Fruit fly (Drosophila melanogaster) whole organism, embryonic: ENCODE data around the gene sun.

Experiments
- ATbp ChIP-seq: fragments of 200-800 bp; sonication (Bioruptor generic); optimal IDR thresholded peaks from 2 replicates; lab custom pipeline; 2017; ENCODE audit warnings: missing biosample characterization, mild to moderate bottlenecking, missing genetic modification characterization, missing genetic modification reagents
- Atf6 ChIP-seq: fragments of 200-800 bp; sonication (Bioruptor generic); IDR thresholded peaks from 2 replicates; pipeline ENCODE4 v1.3.6; 2022; ENCODE audit warnings: missing biosample characterization, missing genetic modification characterization
- B-H2 ChIP-seq: fragments of 200-800 bp; sonication (Bioruptor generic); optimal IDR thresholded peaks from 2 replicates; lab custom pipeline; 2018; ENCODE audit warnings: missing biosample characterization, mild to moderate bottlenecking, missing genetic modification characterization
- Bgb ChIP-seq: fragments of 200-800 bp; sonication (Bioruptor generic); IDR thresholded peaks from 2 replicates; pipeline ENCODE4 v1.3.6; 2022; ENCODE audit warnings: missing biosample characterization, missing genetic modification characterization; ENCODE audit not compliant: partially characterized antibody
- CG1024 ChIP-seq: fragments of 200-800 bp; sonication (Bioruptor generic); IDR thresholded peaks from 2 replicates; pipeline ENCODE4 v1.3.6; 2022; ENCODE audit warnings: missing biosample characterization, missing genetic modification characterization
- CG11456 ChIP-seq: fragments of 200-800 bp; sonication (Bioruptor generic); IDR thresholded peaks from 3 replicates; pipeline ENCODE4 v1.3.6; 2022; ENCODE audit warnings: missing biosample characterization, missing genetic modification characterization
- CG12942 ChIP-seq: fragments of 200-800 bp; sonication (Bioruptor generic); optimal IDR thresholded peaks from 3 replicates; lab custom pipeline; 2016; ENCODE audit warnings: missing biosample characterization, missing genetic modification characterization
- CG13123 ChIP-seq: fragments of 200-800 bp; sonication (Bioruptor generic); optimal IDR thresholded peaks from 2 replicates; lab custom pipeline; 2016; ENCODE audit warnings: missing biosample characterization, missing genetic modification characterization
- CG13424 ChIP-seq: fragments of 200-800 bp; sonication (Bioruptor generic); optimal IDR thresholded peaks from 2 replicates; lab custom pipeline; 2019; ENCODE audit warnings: missing biosample characterization, mild to moderate bottlenecking, missing genetic modification characterization, moderate library complexity
- CG14050 ChIP-seq: fragments of 200-800 bp; sonication (Bioruptor generic); IDR thresholded peaks from 3 replicates; pipeline ENCODE4 v1.3.6; 2022; ENCODE audit warnings: missing biosample characterization, missing genetic modification characterization
- CG15696 ChIP-seq: fragments of 200-800 bp; sonication (Bioruptor generic); optimal IDR thresholded peaks from 2 replicates; lab custom pipeline; 2019; ENCODE audit warnings: missing biosample characterization, mild to moderate bottlenecking, missing genetic modification characterization, moderate library complexity
- CG32767 ChIP-seq: fragments of 200-800 bp; sonication (Bioruptor generic); IDR thresholded peaks from 2 replicates; pipeline ENCODE4 v1.3.6; 2022; ENCODE audit warnings: missing biosample characterization, missing genetic modification characterization
- CG33557 ChIP-seq: fragments of 200-800 bp; sonication (Bioruptor generic); optimal IDR thresholded peaks from 2 replicates; lab custom pipeline; 2019; ENCODE audit warnings: missing biosample characterization, mild to moderate bottlenecking, missing genetic modification characterization, moderate library complexity
- CG3838 ChIP-seq: fragments of 200-800 bp; sonication (Bioruptor generic); optimal IDR thresholded peaks from 3 replicates; lab custom pipeline; 2016; ENCODE audit warnings: missing biosample characterization, missing genetic modification characterization
- CG3995 ChIP-seq: fragments of 200-800 bp; sonication (Bioruptor generic); optimal IDR thresholded peaks from 3 replicates; lab custom pipeline; 2016; ENCODE audit warnings: missing biosample characterization, missing genetic modification characterization
- CG4854 ChIP-seq: fragments of 200-800 bp; sonication (Bioruptor generic); optimal IDR thresholded peaks from 2 replicates; lab custom pipeline; 2016; ENCODE audit warnings: missing biosample characterization, missing genetic modification characterization, inconsistent platforms
- CG5245 ChIP-seq: fragments of 200-800 bp; sonication (Bioruptor generic); optimal IDR thresholded peaks from 3 replicates; lab custom pipeline; 2016; ENCODE audit warnings: missing biosample characterization, missing genetic modification characterization
- CG6272 ChIP-seq: fragments of 200-800 bp; sonication (Bioruptor generic); IDR thresholded peaks from 2 replicates; pipeline ENCODE4 v1.3.6; 2022; ENCODE audit warnings: missing biosample characterization, missing genetic modification characterization
- CG7928 ChIP-seq: fragments of 200-800 bp; sonication (Bioruptor generic); optimal IDR thresholded peaks from 2 replicates; lab custom pipeline; 2017; ENCODE audit warnings: missing biosample characterization, mild to moderate bottlenecking, missing genetic modification characterization
- CG8924 ChIP-seq: fragments of 200-800 bp; optimal IDR thresholded peaks from 3 replicates; lab custom pipeline; 2019; ENCODE audit warnings: missing biosample characterization, mild to moderate bottlenecking, missing genetic modification characterization, moderate library complexity
- CHES-1-like ChIP-seq: fragments of 200-800 bp; sonication (Bioruptor generic); optimal IDR thresholded peaks from 2 replicates; lab custom pipeline; 2016; ENCODE audit warnings: missing biosample characterization, missing genetic modification characterization
- D ChIP-seq, 2 experiments: fragments of 200-800 bp in 1 of 2; fragments of >200 bp in 1 of 2; sonication (Bioruptor generic) in 1 of 2; optimal IDR thresholded peaks; 2 replicates in 1 of 2; 3 replicates in 1 of 2; lab custom pipeline; 2017; ENCODE audit warnings: mild to moderate bottlenecking in 1 of 2, missing biosample characterization in 1 of 2, missing genetic modification characterization in 1 of 2, missing genetic modification reagents in 1 of 2
- Doc2 ChIP-seq: fragments of 200-800 bp; sonication (Bioruptor generic); IDR thresholded peaks from 2 replicates; pipeline ENCODE4 v1.3.6; 2022; ENCODE audit warnings: missing biosample characterization, missing genetic modification characterization
- Dref ChIP-seq: fragments of 200-800 bp; sonication (Bioruptor generic); IDR thresholded peaks from 2 replicates; pipeline ENCODE4 v1.3.6; 2022; ENCODE audit warnings: missing biosample characterization, missing genetic modification characterization
- E2f2 ChIP-seq: fragments of 200-800 bp; sonication (Bioruptor generic); IDR thresholded peaks from 2 replicates; pipeline ENCODE4 v1.3.6; 2022; ENCODE audit warnings: missing biosample characterization, missing genetic modification characterization
- ERR ChIP-seq: fragments of 200-800 bp; sonication (Bioruptor generic); optimal IDR thresholded peaks from 2 replicates; lab custom pipeline; 2016; ENCODE audit warnings: missing biosample characterization, missing genetic modification characterization
- Elba2 ChIP-seq: fragments of 200-800 bp; sonication (Bioruptor generic); optimal IDR thresholded peaks from 3 replicates; lab custom pipeline; 2016; ENCODE audit warnings: missing biosample characterization, missing genetic modification characterization
- HHEX ChIP-seq: fragments of 200-800 bp; sonication (Bioruptor generic); optimal IDR thresholded peaks from 3 replicates; lab custom pipeline; 2017; ENCODE audit warnings: missing biosample characterization, mild to moderate bottlenecking, missing genetic modification characterization, missing genetic modification reagents
- Lim3 ChIP-seq: fragments of 200-800 bp; sonication (Bioruptor generic); IDR thresholded peaks from 2 replicates; pipeline ENCODE4 v1.3.6; 2022; ENCODE audit warnings: missing biosample characterization, missing genetic modification characterization
- Meics ChIP-seq: fragments of 200-800 bp; sonication (Bioruptor generic); optimal IDR thresholded peaks from 2 replicates; lab custom pipeline; 2017; ENCODE audit warnings: missing biosample characterization, mild to moderate bottlenecking, missing genetic modification characterization
- Nf-YC ChIP-seq: fragments of 200-800 bp; optimal IDR thresholded peaks from 3 replicates; lab custom pipeline; 2019; ENCODE audit warnings: missing biosample characterization, mild to moderate bottlenecking, missing genetic modification characterization, moderate library complexity
- Side ChIP-seq: fragments of 200-800 bp; sonication (Bioruptor generic); optimal IDR thresholded peaks from 2 replicates; lab custom pipeline; 2016; ENCODE audit warnings: missing biosample characterization, missing genetic modification characterization
- bab2 ChIP-seq: fragments of 200-800 bp; sonication (Bioruptor generic); optimal IDR thresholded peaks from 2 replicates; lab custom pipeline; 2016; ENCODE audit warnings: missing biosample characterization, missing genetic modification characterization
- chm ChIP-seq: fragments of 200-800 bp; sonication (Bioruptor generic); IDR thresholded peaks from 2 replicates; pipeline ENCODE4 v1.3.6; 2022; ENCODE audit warnings: missing biosample characterization, missing genetic modification characterization
- corto ChIP-seq: fragments of 200-800 bp; sonication (Bioruptor generic); optimal IDR thresholded peaks from 2 replicates; lab custom pipeline; 2016; ENCODE audit warnings: missing biosample characterization, mild to moderate bottlenecking, missing genetic modification characterization, moderate library complexity
- eyg ChIP-seq: fragments of 200-800 bp; sonication (Bioruptor generic); optimal IDR thresholded peaks from 3 replicates; lab custom pipeline; 2016; ENCODE audit warnings: missing biosample characterization, missing genetic modification characterization
- fd3F ChIP-seq: fragments of 200-800 bp; sonication (Bioruptor generic); optimal IDR thresholded peaks from 2 replicates; lab custom pipeline; 2018; ENCODE audit warnings: missing biosample characterization, mild to moderate bottlenecking, missing genetic modification characterization, moderate library complexity
- gsb ChIP-seq: fragments of 200-800 bp; sonication (Bioruptor generic); IDR thresholded peaks from 2 replicates; pipeline ENCODE4 v1.3.6; 2022; ENCODE audit warnings: missing biosample characterization, missing genetic modification characterization
- klu ChIP-seq: fragments of 200-800 bp; sonication (Bioruptor generic); IDR thresholded peaks from 2 replicates; pipeline ENCODE4 v1.3.6; 2022; ENCODE audit warnings: missing biosample characterization, missing genetic modification characterization
- kni ChIP-seq: fragments of 200-800 bp; sonication (Bioruptor generic); optimal IDR thresholded peaks from 3 replicates; lab custom pipeline; 2017; ENCODE audit warnings: mild to moderate bottlenecking, missing biosample characterization, missing genetic modification reagents, missing genetic modification characterization
- lov ChIP-seq, 2 experiments: fragments of 200-800 bp in 1 of 2; fragments of >200 bp in 1 of 2; sonication (Bioruptor generic) in 1 of 2; IDR thresholded peaks in 1 of 2; optimal IDR thresholded peaks in 1 of 2; 2 replicates in 1 of 2; 3 replicates in 1 of 2; pipeline versions ENCODE4 v1.3.6 to Lab custom; 2017 to 2022; ENCODE audit warnings: missing biosample characterization in 1 of 2, missing genetic modification characterization in 1 of 2
- luna ChIP-seq: fragments of 200-800 bp; sonication (Bioruptor generic); optimal IDR thresholded peaks from 2 replicates; lab custom pipeline; 2016; ENCODE audit warnings: missing biosample characterization, missing genetic modification characterization
- mam ChIP-seq: fragments of 200-800 bp; sonication (Bioruptor generic); optimal IDR thresholded peaks from 3 replicates; lab custom pipeline; 2016; ENCODE audit warnings: missing biosample characterization, missing genetic modification characterization
- mirr ChIP-seq: fragments of 200-800 bp; sonication (Bioruptor generic); optimal IDR thresholded peaks from 3 replicates; lab custom pipeline; 2018; ENCODE audit warnings: missing biosample characterization, mild to moderate bottlenecking, missing genetic modification characterization
- phol ChIP-seq: fragments of 200-800 bp; sonication (Bioruptor generic); optimal IDR thresholded peaks from 3 replicates; lab custom pipeline; 2018; ENCODE audit warnings: missing biosample characterization, mild to moderate bottlenecking, missing genetic modification characterization, moderate library complexity
- pum ChIP-seq: fragments of 200-800 bp; sonication (Bioruptor generic); optimal IDR thresholded peaks from 2 replicates; lab custom pipeline; 2016; ENCODE audit warnings: missing biosample characterization, missing genetic modification characterization
- sna ChIP-seq: fragments of 200-800 bp; sonication (Bioruptor generic); IDR thresholded peaks from 2 replicates; pipeline ENCODE4 v1.3.6; 2022; ENCODE audit warnings: missing biosample characterization, missing genetic modification characterization; ENCODE audit not compliant: partially characterized antibody
- stc ChIP-seq: fragments of 200-800 bp; sonication (Bioruptor generic); IDR thresholded peaks from 2 replicates; pipeline ENCODE4 v1.3.6; 2022; ENCODE audit warnings: missing biosample characterization, missing genetic modification characterization
- tgo ChIP-seq: fragments of 200-800 bp; sonication (Bioruptor generic); IDR thresholded peaks from 3 replicates; pipeline ENCODE4 v1.3.6; 2022; ENCODE audit warnings: missing biosample characterization, missing genetic modification characterization
- wor ChIP-seq: fragments of 200-800 bp; sonication (Bioruptor generic); IDR thresholded peaks from 2 replicates; pipeline ENCODE4 v1.3.6; 2022; ENCODE audit warnings: missing biosample characterization, missing genetic modification characterization

The sun gene

DNA sequence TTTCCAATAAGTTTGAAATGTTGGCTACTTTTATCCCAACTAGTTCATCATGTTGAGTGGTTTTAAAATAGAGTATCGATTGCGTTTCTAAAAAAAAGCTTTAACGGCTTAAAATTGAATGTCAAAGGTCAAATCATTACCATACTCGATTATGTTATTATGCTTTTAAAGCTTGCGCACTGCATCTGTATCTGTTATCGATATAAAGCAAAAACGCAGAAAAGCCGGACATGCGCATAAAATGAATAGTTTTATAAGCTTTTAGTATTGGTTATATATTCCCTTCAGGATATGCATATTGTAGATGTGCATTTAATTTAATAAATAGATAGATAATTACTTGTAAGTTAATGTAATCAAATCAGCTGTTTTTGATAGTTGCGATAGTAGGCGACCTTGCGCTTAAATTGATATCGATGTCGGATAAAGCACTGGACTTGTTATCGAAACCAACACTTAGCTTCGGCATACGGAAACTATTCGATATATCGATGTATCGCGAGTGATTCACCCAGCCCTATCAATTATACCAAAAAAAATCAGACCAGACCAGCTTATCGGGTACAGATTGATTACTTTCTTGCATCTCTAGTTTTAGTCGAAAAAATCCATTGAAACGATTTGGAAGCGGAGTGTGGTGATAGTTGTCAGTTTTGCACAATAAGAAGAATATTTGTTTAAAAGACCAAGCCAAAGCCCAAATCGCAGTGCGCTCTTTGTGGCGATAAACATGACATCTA lies 42.7 kb upstream of the sun start, which contains the start of gene shi (continued):
- TF ChIP-seq lov (optimal IDR thresholded peaks at IDR 0.05; lab: Kevin White, UChicago) = no peak
- TF ChIP-seq lov (GFP tag; IDR thresholded peaks at IDR 0.05; lab: Robert Waterston, UW) = no peak
- peak; percentile 63 for TF ChIP-seq B-H2 (GFP tag; lab: Kevin White, UChicago)
- TF ChIP-seq Lim3 (GFP tag; lab: Robert Waterston, UW) = no peak
- TF ChIP-seq CG5245 (GFP tag; lab: Kevin White, UChicago) = no peak
- TF ChIP-seq ERR (GFP tag; lab: Kevin White, UChicago) = no peak
- no peak for TF ChIP-seq fd3F (GFP tag; lab: Kevin White, UChicago)
- no peak for TF ChIP-seq CG15696
- TF ChIP-seq CG3995 (GFP tag; lab: Kevin White, UChicago) = peak; percentile 9
- TF ChIP-seq klu = no peak
- peak; percentile 99 for TF ChIP-seq Bgb (GFP tag; lab: Robert Waterston, UW)
- TF ChIP-seq sna (GFP tag; lab: Robert Waterston, UW) = peak; percentile 93
- TF ChIP-seq Doc2 (GFP tag; lab: Robert Waterston, UW) = no peak
- TF ChIP-seq phol (tag; lab: Kevin White, UChicago) = peak; percentile 44
- TF ChIP-seq bab2 (GFP tag; lab: Kevin White, UChicago) = no peak
- no peak for TF ChIP-seq luna (GFP tag; lab: Kevin White, UChicago)
- TF ChIP-seq HHEX (GFP tag; lab: Kevin White, UChicago) = no peak
- peak; percentile 56 for TF ChIP-seq CG8924
- no peak for TF ChIP-seq Side (GFP tag; lab: Kevin White, UChicago)
- no peak for TF ChIP-seq CG4854
- no peak for TF ChIP-seq eyg (GFP tag; lab: Kevin White, UChicago)
- TF ChIP-seq tgo (GFP tag; lab: Robert Waterston, UW) = no peak
- no peak for TF ChIP-seq stc (GFP tag; lab: Robert Waterston, UW)
- TF ChIP-seq Meics (GFP tag; lab: Kevin White, UChicago) = no peak
- 0 out of 2 replicates have a peak, but pooled peaks have one; percentile 18 for TF ChIP-seq CG1024 (GFP tag; lab: Robert Waterston, UW)
- no peak; the same call in 1 of the 2 replicates for TF ChIP-seq E2f2 (GFP tag; lab: Robert Waterston, UW)
- TF ChIP-seq mirr (GFP tag; lab: Kevin White, UChicago) = peak; percentile 59
- TF ChIP-seq CG33557 (GFP tag; lab: Kevin White, UChicago) = no peak
- peak; percentile 96 for TF ChIP-seq Dref
- no peak for TF ChIP-seq CG14050 (GFP tag; lab: Robert Waterston, UW)
- TF ChIP-seq CG13424 (tag; lab: Kevin White, UChicago) = peak; percentile 12
- peak; percentile 83 for TF ChIP-seq CG7928
- peak; percentile 19 for TF ChIP-seq kni (GFP tag; lab: Kevin White, UChicago)
- peak; percentile 44 for TF ChIP-seq CHES-1-like (GFP tag; lab: Kevin White, UChicago)
- TF ChIP-seq CG3838 = no peak
- TF ChIP-seq chm = no peak
- TF ChIP-seq wor = no peak
- TF ChIP-seq CG11456 (GFP tag; lab: Robert Waterston, UW) = no peak
- peak; percentile 6 for TF ChIP-seq mam (GFP tag; lab: Kevin White, UChicago)
- TF ChIP-seq CG6272 (GFP tag; lab: Robert Waterston, UW) = no peak
- TF ChIP-seq pum (GFP tag; lab: Kevin White, UChicago) = no peak
- no peak for TF ChIP-seq CG32767
- no peak for TF ChIP-seq Atf6 (GFP tag; lab: Robert Waterston, UW)
- no peak for TF ChIP-seq CG12942 (GFP tag; lab: Kevin White, UChicago)
- TF ChIP-seq Nf-YC (tag; lab: Kevin White, UChicago) = peak; percentile 42
- TF ChIP-seq D (optimal IDR thresholded peaks at IDR 0.05; lab: Kevin White, UChicago) = no peak
- no peak for TF ChIP-seq D (GFP tag; optimal IDR thresholded peaks at IDR 0.05; lab: Kevin White, UChicago)
- peak; percentile 65 for TF ChIP-seq Elba2 (GFP tag; lab: Kevin White, UChicago)
- TF ChIP-seq gsb (GFP tag; lab: Robert Waterston, UW) = no peak
- no peak for TF ChIP-seq CG13123 (GFP tag; lab: Kevin White, UChicago)
- no peak for TF ChIP-seq ATbp
- no peak for TF ChIP-seq corto
